Worm (Caenorhabditis elegans) whole organism, L4 larva: Measurements from ENCODE around the gene C11G6.2.
A peak's percentile ranks its signal among the peaks of the same experiment; 100 is the strongest.
"Not testable (repeated sequence)": the region's sequence is repeated elsewhere in the genome, so short reads cannot be mapped to it uniquely, and the experiment has no call there.

Experiments used
- D1046.2 ChIP-seq: fragments of 200-800 bp; sonication (Bioruptor generic); IDR thresholded peaks from 2 replicates; pipeline ENCODE4 v1.3.6; 2022; ENCODE audit warnings: missing genetic modification characterization, missing compliant biosample characterization
- F37D6.2 ChIP-seq: sonication (generic microtip); optimal IDR thresholded peaks from 2 replicates; lab custom pipeline; 2016; ENCODE audit warnings: mild to moderate bottlenecking, missing genetic modification characterization, missing compliant biosample characterization
- R02D3.7 ChIP-seq: fragments of 150-350 bp; sonication (generic microtip); optimal IDR thresholded peaks from 3 replicates; lab custom pipeline; 2014; ENCODE audit warnings: missing biosample characterization, missing genetic modification characterization
- Y105C5A.15 ChIP-seq: fragments of 200-800 bp; sonication (Bioruptor generic); IDR thresholded peaks from 2 replicates; pipeline ENCODE4 v1.3.6; 2022; ENCODE audit warnings: missing genetic modification characterization, missing compliant biosample characterization
- Y48G9A.11 ChIP-seq: fragments of 200-800 bp; sonication (Bioruptor generic); IDR thresholded peaks from 2 replicates; pipeline ENCODE4 v1.3.6; 2022; ENCODE audit warnings: missing genetic modification reagents, missing genetic modification characterization, missing compliant biosample characterization
- ZK337.2 ChIP-seq: fragments of 200-800 bp; sonication (Bioruptor generic); IDR thresholded peaks from 2 replicates; pipeline ENCODE4 v1.3.6; 2022; ENCODE audit warnings: missing genetic modification reagents, missing genetic modification characterization, missing compliant biosample characterization
- aha-1 ChIP-seq: fragments of 150-350 bp; peaks from one replicate; lab custom pipeline; 2014; ENCODE audit warnings: missing biosample characterization, missing genetic modification characterization
- aly-2 ChIP-seq: sonication (generic microtip); optimal IDR thresholded peaks from 2 replicates; lab custom pipeline; 2018; ENCODE audit warnings: missing biosample characterization, missing genetic modification characterization
- attf-4 ChIP-seq: sonication (generic microtip); optimal IDR thresholded peaks from 3 replicates; lab custom pipeline; 2017; ENCODE audit warnings: missing biosample characterization, missing genetic modification characterization
- ceh-44 ChIP-seq: fragments of 200-800 bp; sonication (Bioruptor generic); IDR thresholded peaks from 2 replicates; pipeline ENCODE4 v1.3.6; 2022; ENCODE audit warnings: missing genetic modification reagents, missing genetic modification characterization, missing compliant biosample characterization
- ceh-62 ChIP-seq: sonication (generic microtip); optimal IDR thresholded peaks from 2 replicates; lab custom pipeline; 2017; ENCODE audit warnings: missing biosample characterization, missing genetic modification characterization
- daf-16 ChIP-seq, 3 experiments: sonication (generic microtip); optimal IDR thresholded peaks; 2 replicates each; lab custom pipeline; 2016 to 2017; ENCODE audit warnings: missing genetic modification characterization in 3 of 3, missing genetic modification reagents in 3 of 3, mild to moderate bottlenecking in 2 of 3, missing compliant biosample characterization in 2 of 3, missing biosample characterization in 1 of 3, moderate library complexity in 1 of 3
- daf-19 ChIP-seq: fragments of 200-800 bp; sonication (Bioruptor generic); conservative IDR thresholded peaks from 2 replicates; pipeline ENCODE4 v1.3.6; 2022; ENCODE audit warnings: missing genetic modification characterization, missing compliant biosample characterization
- daf-8 ChIP-seq: fragments of 200-800 bp; sonication (Bioruptor generic); IDR thresholded peaks from 2 replicates; pipeline ENCODE4 v1.3.6; 2022; ENCODE audit warnings: missing genetic modification characterization, missing compliant biosample characterization
- dmd-6 ChIP-seq: fragments of 200-800 bp; sonication (Bioruptor generic); IDR thresholded peaks from 2 replicates; pipeline ENCODE4 v1.3.6; 2022; ENCODE audit warnings: missing genetic modification reagents, missing genetic modification characterization, missing compliant biosample characterization
- dmd-8 ChIP-seq: fragments of 200-800 bp; sonication (Bioruptor generic); IDR thresholded peaks from 2 replicates; pipeline ENCODE4 v1.3.6; 2022; ENCODE audit warnings: missing genetic modification characterization, missing compliant biosample characterization
- dmd-9 ChIP-seq: fragments of 200-800 bp; sonication (Bioruptor generic); IDR thresholded peaks from 2 replicates; pipeline ENCODE4 v1.3.6; 2022; ENCODE audit warnings: missing genetic modification reagents, missing genetic modification characterization, missing compliant biosample characterization
- dve-1 ChIP-seq: sonication (generic microtip); optimal IDR thresholded peaks from 2 replicates; lab custom pipeline; 2017; ENCODE audit warnings: antibody characterized with exemption, mild to moderate bottlenecking, missing genetic modification characterization, missing compliant biosample characterization; ENCODE audit not compliant: insufficient read depth
- egl-27 ChIP-seq: sonication (generic microtip); optimal IDR thresholded peaks from 3 replicates; lab custom pipeline; 2017; ENCODE audit warnings: missing biosample characterization, missing genetic modification reagents, missing genetic modification characterization
- egl-43 ChIP-seq: fragments of 200-800 bp; sonication (Bioruptor generic); IDR thresholded peaks from 2 replicates; pipeline ENCODE4 v1.3.6; 2022; ENCODE audit warnings: missing genetic modification reagents, missing genetic modification characterization, missing compliant biosample characterization
- fos-1 ChIP-seq: fragments of 150-350 bp; optimal IDR thresholded peaks from 2 replicates; lab custom pipeline; 2014; ENCODE audit warnings: missing biosample characterization, missing genetic modification characterization
- hlh-11 ChIP-seq: fragments of 200-800 bp; sonication (Bioruptor generic); optimal IDR thresholded peaks from 2 replicates; lab custom pipeline; 2018; ENCODE audit warnings: mild to moderate bottlenecking, missing genetic modification characterization, missing compliant biosample characterization
- hlh-30 ChIP-seq: sonication (generic microtip); optimal IDR thresholded peaks from 2 replicates; lab custom pipeline; 2017; ENCODE audit warnings: antibody characterized with exemption, mild to moderate bottlenecking, missing genetic modification characterization, missing compliant biosample characterization; ENCODE audit not compliant: insufficient read depth
- lin-13 ChIP-seq: fragments of 150-350 bp; optimal IDR thresholded peaks from 2 replicates; lab custom pipeline; 2014; ENCODE audit warnings: missing biosample characterization, missing genetic modification reagents, missing genetic modification characterization
- lin-38 ChIP-seq: fragments of 200-800 bp; sonication (Bioruptor generic); IDR thresholded peaks from 2 replicates; pipeline ENCODE4 v1.3.6; 2022; ENCODE audit warnings: missing genetic modification reagents, missing genetic modification characterization, missing compliant biosample characterization
- madf-5 ChIP-seq, 2 experiments: fragments of 200-800 bp; sonication (Bioruptor generic); IDR thresholded peaks; 2 replicates each; pipeline ENCODE4 v1.3.6; 2022; ENCODE audit warnings: missing compliant biosample characterization in 2 of 2, missing genetic modification characterization in 2 of 2
- madf-9 ChIP-seq: fragments of 200-800 bp; sonication (Bioruptor generic); conservative IDR thresholded peaks from 2 replicates; pipeline ENCODE4 v1.3.6; 2022; ENCODE audit warnings: missing genetic modification reagents, missing genetic modification characterization, missing compliant biosample characterization
- mdt-29 ChIP-seq: fragments of 200-800 bp; sonication (Bioruptor generic); IDR thresholded peaks from 2 replicates; pipeline ENCODE4 v1.3.6; 2022; ENCODE audit warnings: missing genetic modification reagents, missing genetic modification characterization, missing compliant biosample characterization
- mep-1 ChIP-seq: fragments of 150-350 bp; sonication (generic microtip); optimal IDR thresholded peaks from 3 replicates; lab custom pipeline; 2014; ENCODE audit warnings: missing biosample characterization, missing genetic modification characterization
- mes-2 ChIP-seq: sonication (generic microtip); optimal IDR thresholded peaks from 2 replicates; lab custom pipeline; 2016; ENCODE audit warnings: missing genotype, mild to moderate bottlenecking, missing genetic modification characterization, missing compliant biosample characterization; ENCODE audit not compliant: poor library complexity, severe bottlenecking
- nhr-102 ChIP-seq: sonication (generic microtip); optimal IDR thresholded peaks from 2 replicates; lab custom pipeline; 2016; ENCODE audit warnings: mild to moderate bottlenecking, missing genetic modification characterization, moderate library complexity, missing compliant biosample characterization
- nhr-28 ChIP-seq: fragments of 150-350 bp; optimal IDR thresholded peaks from 2 replicates; lab custom pipeline; 2014; ENCODE audit warnings: missing biosample characterization, missing genetic modification characterization
- pha-4 ChIP-seq, 2 experiments: fragments of 150-350 bp in 1 of 2; fragments of 200-800 bp in 1 of 2; sonication (Bioruptor generic) in 1 of 2; IDR thresholded peaks in 1 of 2; optimal IDR thresholded peaks in 1 of 2; 2 replicates each; pipeline versions ENCODE4 v1.3.6 to Lab custom; 2014 to 2022; ENCODE audit warnings: missing genetic modification characterization in 2 of 2, missing genetic modification reagents in 2 of 2, missing biosample characterization in 1 of 2, missing compliant biosample characterization in 1 of 2
- snpc-1.2 ChIP-seq: fragments of 200-800 bp; sonication (Bioruptor generic); IDR thresholded peaks from 2 replicates; pipeline ENCODE4 v1.3.6; 2022; ENCODE audit warnings: missing genetic modification reagents, missing genetic modification characterization, missing compliant biosample characterization
- unc-62 ChIP-seq, 3 experiments: fragments of 150-350 bp in 1 of 3; sonication (generic microtip); optimal IDR thresholded peaks in 2 of 3; peaks in 1 of 3; 1 replicate in 1 of 3; 2 replicates in 2 of 3; lab custom pipeline; 2014 to 2017; ENCODE audit warnings: missing biosample characterization in 3 of 3, missing genetic modification characterization in 3 of 3, missing genetic modification reagents in 3 of 3, missing genotype in 1 of 3
- vab-7 ChIP-seq: fragments of 200-800 bp; sonication (Bioruptor generic); IDR thresholded peaks from 2 replicates; pipeline ENCODE4 v1.3.6; 2022; ENCODE audit warnings: missing genetic modification reagents, missing genetic modification characterization, missing compliant biosample characterization
- zfp-3 ChIP-seq: fragments of 200-800 bp; sonication (Bioruptor generic); conservative IDR thresholded peaks from 2 replicates; pipeline ENCODE4 v1.3.6; 2022; ENCODE audit warnings: missing genetic modification reagents, missing genetic modification characterization, missing compliant biosample characterization
- zip-11 ChIP-seq: fragments of 200-800 bp; sonication (Bioruptor generic); IDR thresholded peaks from 2 replicates; pipeline ENCODE4 v1.3.6; 2022; ENCODE audit warnings: missing genetic modification characterization, missing compliant biosample characterization
- ztf-11 ChIP-seq: fragments of 150-350 bp; optimal IDR thresholded peaks from 2 replicates; lab custom pipeline; 2014; ENCODE audit warnings: missing biosample characterization, missing genetic modification characterization

C11G6.2 gene

ce11 chrX:16298173-16298572 lies 30.3 kb upstream of the C11G6.2 start (continued):
- peak; percentile 82 for TF ChIP-seq hlh-30 (tag; lab: Kevin White, UChicago)
- no peak for TF ChIP-seq Y105C5A.15 (GFP tag; lab: Robert Waterston, UW)
- TF ChIP-seq dmd-9 = 0 out of 2 replicates have a peak, but pooled peaks have one; percentile 32
- TF ChIP-seq egl-27 = no peak
- TF ChIP-seq aly-2 (tag; lab: Kevin White, UChicago) = no peak
- peak; percentile 76 for TF ChIP-seq mep-1 (tag; lab: Kevin White, UChicago)
- no peak for TF ChIP-seq R02D3.7 (tag; lab: Kevin White, UChicago)
- peak; percentile 53 for TF ChIP-seq F37D6.2 (tag; lab: Kevin White, UChicago)
- peak; percentile 57 for TF ChIP-seq hlh-11 (tag; lab: Kevin White, UChicago)
- TF ChIP-seq nhr-102 = peak; percentile 54
- no peak for TF ChIP-seq daf-8
- TF ChIP-seq ZK337.2 (GFP tag; lab: Robert Waterston, UW) = peak; percentile 55; the same call in 1 of the 2 replicates
- no peak for TF ChIP-seq nhr-28 (tag; lab: Kevin White, UChicago)
- 0 out of 2 replicates have a peak, but pooled peaks have one; percentile 49 for TF ChIP-seq zip-11 (GFP tag; lab: Robert Waterston, UW)
- no peak for TF ChIP-seq zfp-3 (GFP tag; lab: Robert Waterston, UW)
- TF ChIP-seq egl-43 (GFP tag; lab: Robert Waterston, UW) = peak; percentile 93
- peak; percentile 73 for TF ChIP-seq lin-13 (GFP tag; lab: Kevin White, UChicago)
- TF ChIP-seq madf-5 (GFP tag; IDR thresholded peaks at IDR 0.05; lab: Robert Waterston, UW) = peak; percentile 51 to 76; a peak in 2 of 4 replicates
- no peak for TF ChIP-seq ceh-62 (tag; lab: Kevin White, UChicago)

- TF ChIP-seq dmd-6 (GFP tag; lab: Robert Waterston, UW) (peak; percentile 33; the same call in 1 of the 2 replicates), ceh-44 (GFP tag; lab: Robert Waterston, UW) (peak; percentile 58; the same call in 1 of the 2 replicates), daf-16 (tag; optimal IDR thresholded peaks at IDR 0.05; lab: Kevin White, UChicago) (peak; percentile 30), hlh-30 (tag; lab: Kevin White, UChicago) (peak; percentile 77), vab-7 (GFP tag; lab: Robert Waterston, UW) (peak; percentile 41; the same call in 1 of the 2 replicates), lin-38 (GFP tag; lab: Robert Waterston, UW) (peak; percentile 25; the same call in 1 of the 2 replicates), dmd-8 (GFP tag; lab: Robert Waterston, UW) (0 out of 2 replicates have a peak, but pooled peaks have one; percentile 50), D1046.2 (GFP tag; lab: Robert Waterston, UW) (0 out of 2 replicates have a peak, but pooled peaks have one; percentile 26), Y48G9A.11 (GFP tag; lab: Robert Waterston, UW) (peak; percentile 12; the same call in 1 of the 2 replicates), unc-62 (GFP tag; optimal IDR thresholded peaks at IDR 0.05 in 1 of 2; lab: Kevin White, UChicago) (peak in 1 of 2 experiments; percentile 15), mes-2 (tag; lab: Kevin White, UChicago) (peak; percentile 46), dve-1 (tag; lab: Kevin White, UChicago) (peak; percentile 27), snpc-1.2 (GFP tag; lab: Robert Waterston, UW) (peak; percentile 48; the same call in 1 of the 2 replicates), zfp-3 (GFP tag; lab: Robert Waterston, UW) (0 out of 2 replicates have a peak, but pooled peaks have one; percentile 39)
- not testable (repeated sequence) for TF ChIP-seq daf-16 (GFP tag; optimal IDR thresholded peaks at IDR 0.05; lab: Kevin White, UChicago); unc-62 (tag; optimal IDR thresholded peaks at IDR 0.05; lab: Kevin White, UChicago)
- TF ChIP-seq, all 104 proteins: peak for 14; not testable (repeated sequence) for 90
Observed at ce11 chrX:16299217-16299616, 29.2 kb upstream of the C11G6.2 start.

- TF ChIP-seq daf-19 (GFP tag; lab: Robert Waterston, UW) (no peak), mdt-29 (GFP tag; lab: Robert Waterston, UW) (0 out of 2 replicates have a peak, but pooled peaks have one; percentile 13), aha-1 (tag; lab: Kevin White, UChicago) (peak; percentile 70), dmd-6 (GFP tag; lab: Robert Waterston, UW) (0 out of 2 replicates have a peak, but pooled peaks have one; percentile 17), hlh-30 (tag; lab: Kevin White, UChicago) (peak; percentile 3), egl-43 (GFP tag; lab: Robert Waterston, UW) (peak; percentile 24; the same call in 1 of the 2 replicates), madf-5 (GFP tag; IDR thresholded peaks at IDR 0.05; lab: Robert Waterston, UW) (peak in 1 of 2 experiments; percentile 70; a peak in 1 of 4 replicates), snpc-1.2 (GFP tag; lab: Robert Waterston, UW) (no peak), lin-38 (GFP tag; lab: Robert Waterston, UW) (peak; percentile 27), fos-1 (tag; lab: Kevin White, UChicago) (no peak), madf-9 (GFP tag; lab: Robert Waterston, UW) (0 out of 2 replicates have a peak, but pooled peaks have one; percentile 9), attf-4 (no peak), ztf-11 (tag; lab: Kevin White, UChicago) (no peak), pha-4 (GFP tag; IDR thresholded peaks at IDR 0.05; lab: Robert Waterston, UW) (peak; percentile 11; the same call in 1 of the 2 replicates), pha-4 (tag; optimal IDR thresholded peaks at IDR 0.05; lab: Kevin White, UChicago) (no peak)
- TF ChIP-seq, all 104 proteins: peak for 9
Observed at ce11 chrX:16299859-16300258, 28.6 kb upstream of the C11G6.2 start, which contains the start of gene twk-21. Gene twk-21 (plus strand): TSS chrX:16299892.
